Fruit fly (Drosophila melanogaster) whole organism, embryonic: ENCODE data around the gene CG2931.

ENCODE experiments used
- Ada2b ChIP-seq: fragments of 200-800 bp; sonication (Bioruptor generic); IDR thresholded peaks from 2 replicates; pipeline ENCODE4 v1.3.6; 2022; ENCODE audit warnings: missing biosample characterization, missing genetic modification characterization
- BEAF-32 ChIP-seq: fragments of 200-800 bp; sonication (Bioruptor generic); optimal IDR thresholded peaks from 3 replicates; lab custom pipeline; 2017; ENCODE audit warnings: missing biosample characterization, missing genetic modification characterization, mild to moderate bottlenecking, moderate library complexity, missing genetic modification reagents
- CG11504 ChIP-seq: fragments of 200-800 bp; sonication (Bioruptor generic); optimal IDR thresholded peaks from 3 replicates; lab custom pipeline; 2019; ENCODE audit warnings: missing biosample characterization, mild to moderate bottlenecking, missing genetic modification characterization, moderate library complexity
- CG12071 ChIP-seq: fragments of 200-800 bp; sonication (Bioruptor generic); optimal IDR thresholded peaks from 3 replicates; lab custom pipeline; 2018; ENCODE audit warnings: missing biosample characterization, mild to moderate bottlenecking, missing genetic modification characterization
- CG12155 ChIP-seq: fragments of 200-800 bp; sonication (Bioruptor generic); optimal IDR thresholded peaks from 3 replicates; lab custom pipeline; 2016; ENCODE audit warnings: missing biosample characterization, missing genetic modification characterization
- CG15514 ChIP-seq: fragments of 200-800 bp; sonication (Bioruptor generic); optimal IDR thresholded peaks from 3 replicates; lab custom pipeline; 2017; ENCODE audit warnings: missing biosample characterization, missing genetic modification characterization, mild to moderate bottlenecking, moderate library complexity, missing genetic modification reagents
- CG1603 ChIP-seq: fragments of 200-800 bp; sonication (Bioruptor generic); optimal IDR thresholded peaks from 2 replicates; lab custom pipeline; 2019; ENCODE audit warnings: missing biosample characterization, mild to moderate bottlenecking, missing genetic modification characterization, moderate library complexity
- CG17186 ChIP-seq: fragments of 200-800 bp; sonication (Bioruptor generic); optimal IDR thresholded peaks from 3 replicates; lab custom pipeline; 2017; ENCODE audit warnings: missing biosample characterization, missing genetic modification reagents, missing genetic modification characterization
- CG17385 ChIP-seq: fragments of 200-800 bp; sonication (Bioruptor generic); optimal IDR thresholded peaks from 3 replicates; lab custom pipeline; 2018; ENCODE audit warnings: missing biosample characterization, mild to moderate bottlenecking, missing genetic modification characterization
- CG30020 ChIP-seq: fragments of 200-800 bp; optimal IDR thresholded peaks from 2 replicates; lab custom pipeline; 2019; ENCODE audit warnings: missing biosample characterization, mild to moderate bottlenecking, missing genetic modification characterization, moderate library complexity
- CG31365 ChIP-seq: fragments of 200-800 bp; sonication (Bioruptor generic); optimal IDR thresholded peaks from 2 replicates; lab custom pipeline; 2018; ENCODE audit warnings: missing biosample characterization, mild to moderate bottlenecking, missing genetic modification characterization
- CG3281 ChIP-seq: fragments of 200-800 bp; sonication (Bioruptor generic); optimal IDR thresholded peaks from 3 replicates; lab custom pipeline; 2017; ENCODE audit warnings: missing biosample characterization, mild to moderate bottlenecking, missing genetic modification characterization
- CG3726 ChIP-seq: fragments of 200-800 bp; sonication (Bioruptor generic); IDR thresholded peaks from 3 replicates; pipeline ENCODE4, ENCODE4 v1.3.6; 2022; ENCODE audit warnings: missing biosample characterization, missing genetic modification characterization
- CG4360 ChIP-seq: fragments of 200-800 bp; sonication (Bioruptor generic); IDR thresholded peaks from 2 replicates; pipeline ENCODE4 v1.3.6; 2022; ENCODE audit warnings: missing biosample characterization, missing genetic modification characterization
- CG4617 ChIP-seq: fragments of 200-800 bp; sonication (Bioruptor generic); optimal IDR thresholded peaks from 3 replicates; lab custom pipeline; 2016; ENCODE audit warnings: missing biosample characterization, missing genetic modification characterization, borderline replicate concordance
- CG6654 ChIP-seq: fragments of 200-800 bp; sonication (Bioruptor generic); optimal IDR thresholded peaks from 2 replicates; lab custom pipeline; 2017; ENCODE audit warnings: missing biosample characterization, mild to moderate bottlenecking, missing genetic modification characterization
- CG6683 ChIP-seq: fragments of 200-800 bp; sonication (Bioruptor generic); optimal IDR thresholded peaks from 2 replicates; lab custom pipeline; 2017; ENCODE audit warnings: missing biosample characterization, mild to moderate bottlenecking, missing genetic modification characterization, missing genetic modification reagents
- CTCF ChIP-seq: fragments of 200-800 bp; sonication (Bioruptor generic); optimal IDR thresholded peaks from 2 replicates; lab custom pipeline; 2017; ENCODE audit warnings: missing biosample characterization, mild to moderate bottlenecking, missing genetic modification characterization, moderate library complexity
- CrebB ChIP-seq: fragments of 200-800 bp; sonication (Bioruptor generic); optimal IDR thresholded peaks from 3 replicates; lab custom pipeline; 2018; ENCODE audit warnings: missing biosample characterization, mild to moderate bottlenecking, missing genetic modification characterization
- Dbx ChIP-seq: fragments of 200-800 bp; sonication (Bioruptor generic); IDR thresholded peaks from 3 replicates; pipeline ENCODE4 v1.3.6; 2022; ENCODE audit warnings: missing biosample characterization, missing genetic modification characterization
- Deaf1 ChIP-seq: fragments of 200-800 bp; optimal IDR thresholded peaks from 3 replicates; lab custom pipeline; 2019; ENCODE audit warnings: missing biosample characterization, mild to moderate bottlenecking, missing genetic modification characterization, moderate library complexity
- Dp ChIP-seq: fragments of 200-800 bp; sonication (Bioruptor generic); optimal IDR thresholded peaks from 2 replicates; lab custom pipeline; 2018; ENCODE audit warnings: missing biosample characterization, mild to moderate bottlenecking, missing genetic modification characterization, moderate library complexity
- E2f2 ChIP-seq: fragments of 200-800 bp; sonication (Bioruptor generic); IDR thresholded peaks from 2 replicates; pipeline ENCODE4 v1.3.6; 2022; ENCODE audit warnings: missing biosample characterization, missing genetic modification characterization
- HmgD ChIP-seq: fragments of 200-800 bp; sonication (Bioruptor generic); optimal IDR thresholded peaks from 3 replicates; lab custom pipeline; 2016; ENCODE audit warnings: missing biosample characterization, missing genetic modification characterization
- HmgZ ChIP-seq: fragments of 200-800 bp; sonication (Bioruptor generic); optimal IDR thresholded peaks from 2 replicates; lab custom pipeline; 2018; ENCODE audit warnings: missing biosample characterization, mild to moderate bottlenecking, missing genetic modification characterization
- MBD-R2 ChIP-seq: fragments of 200-800 bp; sonication (Bioruptor generic); IDR thresholded peaks from 2 replicates; pipeline ENCODE4 v1.3.6; 2022; ENCODE audit warnings: missing biosample characterization, missing genetic modification characterization
- MESR4 ChIP-seq: fragments of 200-800 bp; sonication (Bioruptor generic); optimal IDR thresholded peaks from 2 replicates; lab custom pipeline; 2018; ENCODE audit warnings: missing biosample characterization, mild to moderate bottlenecking, missing genetic modification characterization, moderate library complexity
- Mad ChIP-seq: fragments of 200-800 bp; sonication (Bioruptor generic); optimal IDR thresholded peaks from 2 replicates; lab custom pipeline; 2016; ENCODE audit warnings: missing biosample characterization, missing genetic modification characterization
- Myb ChIP-seq: fragments of 200-800 bp; sonication (Bioruptor generic); optimal IDR thresholded peaks from 2 replicates; lab custom pipeline; 2016; ENCODE audit warnings: missing biosample characterization, missing genetic modification characterization
- Opbp ChIP-seq: fragments of 200-800 bp; sonication (Bioruptor generic); IDR thresholded peaks from 3 replicates; pipeline ENCODE4 v1.3.6; 2022; ENCODE audit warnings: missing biosample characterization, missing genetic modification characterization; ENCODE audit not compliant: partially characterized antibody
- Scr ChIP-seq: fragments of 200-800 bp; sonication (Bioruptor generic); IDR thresholded peaks from 2 replicates; pipeline ENCODE4 v1.3.6; 2022; ENCODE audit warnings: missing biosample characterization, missing genetic modification characterization; ENCODE audit not compliant: partially characterized antibody
- Sin3A ChIP-seq: fragments of >200 bp; optimal IDR thresholded peaks from 2 replicates; lab custom pipeline; 2018
- Sox100B ChIP-seq: fragments of 200-800 bp; sonication (Bioruptor generic); optimal IDR thresholded peaks from 3 replicates; lab custom pipeline; 2018; ENCODE audit warnings: missing biosample characterization, mild to moderate bottlenecking, missing genetic modification characterization
- Sry-β ChIP-seq: fragments of 200-800 bp; sonication (Bioruptor generic); optimal IDR thresholded peaks from 2 replicates; lab custom pipeline; 2018; ENCODE audit warnings: missing biosample characterization, mild to moderate bottlenecking, missing genetic modification characterization, moderate library complexity
- Sry-δ ChIP-seq: fragments of 200-800 bp; sonication (Bioruptor generic); optimal IDR thresholded peaks from 2 replicates; lab custom pipeline; 2016; ENCODE audit warnings: missing biosample characterization, missing genetic modification characterization
- amos ChIP-seq: fragments of 200-800 bp; sonication (Bioruptor generic); IDR thresholded peaks from 2 replicates; pipeline ENCODE4 v1.3.6; 2022; ENCODE audit warnings: missing biosample characterization, missing genetic modification characterization; ENCODE audit not compliant: partially characterized antibody
- bowl ChIP-seq: fragments of 200-800 bp; sonication (Bioruptor generic); IDR thresholded peaks from 2 replicates; pipeline ENCODE4 v1.3.6; 2022; ENCODE audit warnings: missing biosample characterization, missing genetic modification characterization
- crol ChIP-seq: fragments of 200-800 bp; sonication (Bioruptor generic); IDR thresholded peaks from 2 replicates; pipeline ENCODE4 v1.3.6; 2022; ENCODE audit warnings: missing biosample characterization, missing genetic modification characterization
- en ChIP-seq: fragments of 200-800 bp; sonication (Bioruptor generic); optimal IDR thresholded peaks from 2 replicates; lab custom pipeline; 2016; ENCODE audit warnings: missing biosample characterization, missing genetic modification characterization
- fd96Cb ChIP-seq: fragments of 200-800 bp; sonication (Bioruptor generic); optimal IDR thresholded peaks from 2 replicates; lab custom pipeline; 2018; ENCODE audit warnings: missing biosample characterization, mild to moderate bottlenecking, missing genetic modification characterization, moderate library complexity
- insv ChIP-seq, 2 experiments: fragments of 200-800 bp; sonication (Bioruptor generic); optimal IDR thresholded peaks; 3 replicates each; lab custom pipeline; 2016 to 2018; ENCODE audit warnings: missing biosample characterization in 2 of 2, missing genetic modification characterization in 2 of 2
- nmo ChIP-seq: fragments of 200-800 bp; sonication (Bioruptor generic); optimal IDR thresholded peaks from 2 replicates; lab custom pipeline; 2018; ENCODE audit warnings: missing biosample characterization, mild to moderate bottlenecking, missing genetic modification characterization, moderate library complexity
- peb ChIP-seq: fragments of 200-800 bp; sonication (Bioruptor generic); IDR thresholded peaks from 2 replicates; pipeline ENCODE4 v1.3.6; 2022; ENCODE audit warnings: missing biosample characterization, missing genetic modification characterization
- phol ChIP-seq: fragments of 200-800 bp; sonication (Bioruptor generic); optimal IDR thresholded peaks from 3 replicates; lab custom pipeline; 2018; ENCODE audit warnings: missing biosample characterization, mild to moderate bottlenecking, missing genetic modification characterization, moderate library complexity
- pros ChIP-seq: fragments of 200-800 bp; sonication (Bioruptor generic); optimal IDR thresholded peaks from 3 replicates; lab custom pipeline; 2019; ENCODE audit warnings: missing biosample characterization, mild to moderate bottlenecking, missing genetic modification characterization, moderate library complexity
- row ChIP-seq: fragments of 200-800 bp; sonication (Bioruptor generic); IDR thresholded peaks from 3 replicates; pipeline ENCODE4 v1.3.6; 2022; ENCODE audit warnings: missing biosample characterization, missing genetic modification characterization
- run ChIP-seq: fragments of 200-800 bp; sonication (Bioruptor generic); optimal IDR thresholded peaks from 3 replicates; lab custom pipeline; 2018; ENCODE audit warnings: missing biosample characterization, mild to moderate bottlenecking, missing genetic modification characterization
- sens ChIP-seq: fragments of 200-800 bp; sonication (Bioruptor generic); peaks from one replicate; lab custom pipeline; 2016; ENCODE audit warnings: missing biosample characterization, missing genetic modification characterization
- sima ChIP-seq: fragments of 200-800 bp; sonication (Bioruptor generic); optimal IDR thresholded peaks from 2 replicates; lab custom pipeline; 2016; ENCODE audit warnings: missing biosample characterization, missing genetic modification characterization
- slou ChIP-seq: fragments of 200-800 bp; sonication (Bioruptor generic); optimal IDR thresholded peaks from 3 replicates; lab custom pipeline; 2016; ENCODE audit warnings: missing biosample characterization, missing genetic modification characterization
- sr ChIP-seq: fragments of 200-800 bp; sonication (Bioruptor generic); IDR thresholded peaks from 3 replicates; pipeline ENCODE4 v1.3.6; 2022; ENCODE audit warnings: missing biosample characterization, missing genetic modification characterization
- tgo ChIP-seq: fragments of 200-800 bp; sonication (Bioruptor generic); IDR thresholded peaks from 3 replicates; pipeline ENCODE4 v1.3.6; 2022; ENCODE audit warnings: missing biosample characterization, missing genetic modification characterization

CG2931 gene

DNA sequence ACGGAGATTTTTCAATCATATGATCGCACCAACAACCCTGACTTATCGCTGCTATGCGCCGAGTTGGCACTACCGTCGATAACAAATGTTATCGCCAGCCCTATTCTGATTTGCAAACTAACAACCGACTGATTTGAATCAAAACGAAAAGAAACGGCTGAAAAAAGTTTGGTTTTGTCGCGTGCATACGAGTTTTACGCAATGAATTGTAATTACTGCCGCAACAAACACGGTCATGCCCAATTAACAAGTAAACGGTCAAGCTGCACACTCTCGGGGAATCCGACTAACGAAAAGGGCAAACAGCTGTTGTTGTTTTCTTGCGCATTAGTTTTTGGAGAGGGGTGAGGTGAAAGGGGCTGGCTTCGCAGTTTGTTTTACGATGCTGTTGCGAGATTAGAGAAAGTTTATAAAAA lies 3.6 kb downstream of the CG2931 start, which contains the start of the genes CG14671 and CG12746 (continued):
- TF ChIP-seq CG30020 (peak; percentile 28), slou (GFP tag; lab: Kevin White, UChicago) (no peak), nmo (GFP tag; lab: Kevin White, UChicago) (peak; percentile 34), run (no peak), Scr (GFP tag; lab: Robert Waterston, UW) (peak; percentile 39; the same call in 1 of the 2 replicates), CG4360 (GFP tag; lab: Robert Waterston, UW) (peak; percentile 48), CG17186 (GFP tag; lab: Kevin White, UChicago) (peak; percentile 26), CrebB (tag; lab: Kevin White, UChicago) (peak; percentile 26), row (0 out of 3 replicates have a peak, but pooled peaks have one; percentile 17), sr (no peak), pros (GFP tag; lab: Kevin White, UChicago) (no peak), Ada2b (GFP tag; lab: Robert Waterston, UW) (no peak), tgo (no peak), CG6654 (GFP tag; lab: Kevin White, UChicago) (no peak), Dbx (no peak), Sox100B (GFP tag; lab: Kevin White, UChicago) (no peak), CG6683 (GFP tag; lab: Kevin White, UChicago) (no peak), CTCF (GFP tag; lab: Kevin White, UChicago) (no peak), BEAF-32 (GFP tag; lab: Kevin White, UChicago) (peak; percentile 28), Deaf1 (tag; lab: Kevin White, UChicago) (peak; percentile 58), CG11504 (tag; lab: Kevin White, UChicago) (no peak), CG1603 (tag; lab: Kevin White, UChicago) (peak; percentile 38), sens (peak; percentile 79), CG4617 (GFP tag; lab: Kevin White, UChicago) (peak; percentile 52), phol (tag; lab: Kevin White, UChicago) (peak; percentile 22), MBD-R2 (peak; percentile 88), Opbp (0 out of 3 replicates have a peak, but pooled peaks have one; percentile 13), CG31365 (tag; lab: Kevin White, UChicago) (no peak), Mad (GFP tag; lab: Kevin White, UChicago) (no peak), HmgZ (tag; lab: Kevin White, UChicago) (peak; percentile 34), MESR4 (peak; percentile 50), Myb (peak; percentile 84)

DNA sequence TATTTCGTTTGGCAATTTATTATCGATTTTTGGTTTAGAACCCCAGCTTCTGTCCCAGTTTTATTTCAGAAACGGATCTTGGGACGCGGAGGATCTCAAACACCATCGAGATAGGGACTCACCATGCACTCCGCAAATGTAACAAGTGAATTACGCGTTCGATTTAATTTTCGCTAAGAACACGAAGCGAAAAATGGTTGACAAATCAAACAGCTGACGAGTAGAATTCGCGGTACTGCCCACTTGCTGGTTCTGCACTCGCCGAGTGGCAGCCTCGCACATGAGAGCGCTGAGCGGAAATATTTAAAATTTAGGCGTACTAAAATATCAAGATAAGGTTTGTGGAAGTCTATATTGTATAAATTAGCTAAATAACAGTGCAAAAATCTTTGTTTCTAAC lies 5.0 kb downstream of the CG2931 start, which contains the start of gene Pi4KIIalpha:
Gene Pi4KIIalpha, minus strand, starts transcription at position 233 of the 400 bp plus-strand sequence.
- no peak for TF ChIP-seq CG12071 (GFP tag; lab: Kevin White, UChicago)
- TF ChIP-seq insv (GFP tag; optimal IDR thresholded peaks at IDR 0.05; lab: Kevin White, UChicago) = peak in 1 of 2 experiments; percentile 15
- no peak for TF ChIP-seq CG3726 (GFP tag; lab: Robert Waterston, UW)
- TF ChIP-seq peb (GFP tag; lab: Robert Waterston, UW) = no peak
- TF ChIP-seq Myb = peak; percentile 10
- TF ChIP-seq CG3281 = peak; percentile 66
- TF ChIP-seq en (GFP tag; lab: Kevin White, UChicago) = no peak
- no peak for TF ChIP-seq Sin3A (lab: Kevin White, UChicago)
- TF ChIP-seq HmgD (GFP tag; lab: Kevin White, UChicago) = no peak
- TF ChIP-seq Sry-β (GFP tag; lab: Kevin White, UChicago) = peak; percentile 32
- peak; percentile 89 for TF ChIP-seq Dp
- peak; percentile 82 for TF ChIP-seq CG12155
- TF ChIP-seq E2f2 (GFP tag; lab: Robert Waterston, UW) = peak; percentile 93
- no peak for TF ChIP-seq sima
- TF ChIP-seq CG15514 (GFP tag; lab: Kevin White, UChicago) = peak; percentile 66
- no peak for TF ChIP-seq CG17385 (GFP tag; lab: Kevin White, UChicago)
- no peak for TF ChIP-seq slou (GFP tag; lab: Kevin White, UChicago)
- peak; percentile 25; the same call in 1 of the 2 replicates for TF ChIP-seq amos (GFP tag; lab: Robert Waterston, UW)
- 0 out of 2 replicates have a peak, but pooled peaks have one; percentile 1 for TF ChIP-seq crol (GFP tag; lab: Robert Waterston, UW)
- TF ChIP-seq MESR4 = peak; percentile 66
- TF ChIP-seq phol (tag; lab: Kevin White, UChicago) = peak; percentile 69
- TF ChIP-seq bowl (GFP tag; lab: Robert Waterston, UW) = no peak
- peak; percentile 12 for TF ChIP-seq Sry-δ (GFP tag; lab: Kevin White, UChicago)
- no peak for TF ChIP-seq fd96Cb (tag; lab: Kevin White, UChicago)
